Fruit fly (Drosophila melanogaster): ENCODE results near the gene Jwa.
A peak's percentile ranks its signal among the peaks of the same experiment; 100 is the strongest.

The Jwa gene

dm6 chr2L:18689376-18689775 lies 16.1 kb downstream of the Jwa start, which contains the start of gene CG10336 (continued):
- TF ChIP-seq Fer2 (tag; optimal IDR thresholded peaks at IDR 0.05) (no peak), Fer3 (tag; optimal IDR thresholded peaks at IDR 0.05) (no peak), CG16813 (GFP tag; IDR thresholded peaks at IDR 0.05; ENCODE audit: partially characterized antibody) (peak; percentile 49), gcm2 (GFP tag; optimal IDR thresholded peaks at IDR 0.05) (no peak), HLHmδ (GFP tag; optimal IDR thresholded peaks at IDR 0.05) (no peak), Sry-β (GFP tag; optimal IDR thresholded peaks at IDR 0.05) (peak; percentile 53), MESR4 (GFP tag; optimal IDR thresholded peaks at IDR 0.05) (peak; percentile 64), Hr78 (GFP tag; optimal IDR thresholded peaks at IDR 0.05) (no peak), Lhr (GFP tag; optimal IDR thresholded peaks at IDR 0.05) (peak; percentile 9), yki (optimal IDR thresholded peaks at IDR 0.05) (peak; percentile 49), CG34224 (GFP tag; IDR thresholded peaks at IDR 0.05; ENCODE audit: partially characterized antibody) (peak; percentile 47), HmgZ (tag; optimal IDR thresholded peaks at IDR 0.05) (peak; percentile 6), CG13296 (GFP tag; optimal IDR thresholded peaks at IDR 0.05) (no peak), ato (GFP tag; IDR thresholded peaks at IDR 0.05; ENCODE audit: partially characterized antibody) (0 out of 2 replicates have a peak, but pooled peaks have one; percentile 25), Rfx (GFP tag; IDR thresholded peaks at IDR 0.05) (peak; percentile 18; the same call in 1 of the 2 replicates), CG17612 (GFP tag; IDR thresholded peaks at IDR 0.05) (no peak), vvl (GFP tag; IDR thresholded peaks at IDR 0.05) (peak; percentile 48), CG2120 (GFP tag; optimal IDR thresholded peaks at IDR 0.05) (peak; percentile 18), CG3281 (GFP tag; optimal IDR thresholded peaks at IDR 0.05) (no peak), CG6791 (GFP tag; IDR thresholded peaks at IDR 0.05; ENCODE audit: partially characterized antibody) (peak; percentile 56; the same call in 2 of the 3 replicates), CG14710 (tag; optimal IDR thresholded peaks at IDR 0.05) (peak; percentile 21), Bgb (GFP tag; IDR thresholded peaks at IDR 0.05; ENCODE audit: partially characterized antibody) (peak; percentile 19; the same call in 1 of the 2 replicates), lola (GFP tag; optimal IDR thresholded peaks at IDR 0.05) (no peak), pzg (GFP tag; optimal IDR thresholded peaks at IDR 0.05) (peak; percentile 67), unc-4 (GFP tag; IDR thresholded peaks at IDR 0.05; ENCODE audit: partially characterized antibody) (peak; percentile 39; the same call in 1 of the 2 replicates), zfh1 (GFP tag; IDR thresholded peaks at IDR 0.05) (no peak), Chrac-16 (GFP tag; optimal IDR thresholded peaks at IDR 0.05) (peak; percentile 0), CG4617 (GFP tag; optimal IDR thresholded peaks at IDR 0.05; ENCODE audit: borderline replicate concordance) (peak; percentile 29), Opbp (GFP tag; IDR thresholded peaks at IDR 0.05; ENCODE audit: partially characterized antibody) (peak; percentile 36; the same call in 1 of the 3 replicates), CG17912 (GFP tag; optimal IDR thresholded peaks at IDR 0.05) (no peak), CG17361 (GFP tag; IDR thresholded peaks at IDR 0.05) (no peak), CG7963 (GFP tag; IDR thresholded peaks at IDR 0.05; ENCODE audit: partially characterized antibody) (0 out of 3 replicates have a peak, but pooled peaks have one; percentile 30), Nf-YB (GFP tag; optimal IDR thresholded peaks at IDR 0.05) (peak; percentile 2), CG10267 (tag; optimal IDR thresholded peaks at IDR 0.05) (no peak), CG15479 (GFP tag; optimal IDR thresholded peaks at IDR 0.05) (no peak), chm (GFP tag; IDR thresholded peaks at IDR 0.05) (no peak), MBD-R2 (GFP tag; IDR thresholded peaks at IDR 0.05) (peak; percentile 74), CG1603 (tag; optimal IDR thresholded peaks at IDR 0.05) (peak; percentile 17), E2f1 (GFP tag; IDR thresholded peaks at IDR 0.05) (peak; percentile 93), amos (GFP tag; IDR thresholded peaks at IDR 0.05; ENCODE audit: partially characterized antibody) (peak; percentile 62; the same call in 1 of the 2 replicates), schlank (tag; optimal IDR thresholded peaks at IDR 0.05) (no peak), crp (GFP tag; optimal IDR thresholded peaks at IDR 0.05) (peak in 1 of 2 experiments; percentile 10), row (GFP tag; IDR thresholded peaks at IDR 0.05) (peak; percentile 74), NC2α (GFP tag; optimal IDR thresholded peaks at IDR 0.05) (no peak), hbn (GFP tag; IDR thresholded peaks at IDR 0.05; ENCODE audit: partially characterized antibody) (peak; percentile 59), inv (GFP tag; IDR thresholded peaks at IDR 0.05; ENCODE audit: partially characterized antibody) (peak; percentile 61), D (optimal IDR thresholded peaks at IDR 0.05) (no peak), D (GFP tag; optimal IDR thresholded peaks at IDR 0.05) (no peak)

Measured in whole organism, embryonic.